Fruit fly (Drosophila melanogaster) whole organism, embryonic: ENCODE data around the gene Gbs-76A.

Experiments
- B-H1 ChIP-seq: fragments of 200-800 bp; sonication (Bioruptor generic); IDR thresholded peaks from 3 replicates; pipeline ENCODE4 v1.3.6; 2022; ENCODE audit warnings: missing biosample characterization, missing genetic modification characterization
- CG10209 ChIP-seq: fragments of 200-800 bp; sonication (Bioruptor generic); optimal IDR thresholded peaks from 3 replicates; lab custom pipeline; 2017; ENCODE audit warnings: missing biosample characterization, mild to moderate bottlenecking, missing genetic modification characterization, missing genetic modification reagents
- CG10462 ChIP-seq: fragments of 200-800 bp; sonication (Bioruptor generic); optimal IDR thresholded peaks from 2 replicates; lab custom pipeline; 2016; ENCODE audit warnings: missing biosample characterization, missing genetic modification characterization
- CG10979 ChIP-seq: fragments of 200-800 bp; sonication (Bioruptor generic); optimal IDR thresholded peaks from 2 replicates; lab custom pipeline; 2018; ENCODE audit warnings: missing biosample characterization, mild to moderate bottlenecking, missing genetic modification characterization, moderate library complexity
- CG11247 ChIP-seq: fragments of 200-800 bp; sonication (Bioruptor generic); IDR thresholded peaks from 2 replicates; pipeline ENCODE4 v1.3.6; 2022; ENCODE audit warnings: missing biosample characterization, missing genetic modification characterization
- CG12219 ChIP-seq: fragments of 200-800 bp; sonication (Bioruptor generic); optimal IDR thresholded peaks from 3 replicates; lab custom pipeline; 2018; ENCODE audit warnings: missing biosample characterization, mild to moderate bottlenecking, missing genetic modification characterization
- CG13424 ChIP-seq: fragments of 200-800 bp; sonication (Bioruptor generic); optimal IDR thresholded peaks from 2 replicates; lab custom pipeline; 2019; ENCODE audit warnings: missing biosample characterization, mild to moderate bottlenecking, missing genetic modification characterization, moderate library complexity
- CG14014 ChIP-seq: fragments of 200-800 bp; sonication (Bioruptor generic); IDR thresholded peaks from 2 replicates; pipeline ENCODE4 v1.3.6; 2022; ENCODE audit warnings: missing biosample characterization, missing genetic modification characterization
- CG15073 ChIP-seq: fragments of 200-800 bp; sonication (Bioruptor generic); optimal IDR thresholded peaks from 2 replicates; lab custom pipeline; 2016; ENCODE audit warnings: missing biosample characterization, missing genetic modification characterization
- CG1647 ChIP-seq: fragments of 200-800 bp; sonication (Bioruptor generic); optimal IDR thresholded peaks from 3 replicates; lab custom pipeline; 2016; ENCODE audit warnings: missing biosample characterization, missing genetic modification characterization
- CG17568 ChIP-seq: fragments of 200-800 bp; sonication (Bioruptor generic); optimal IDR thresholded peaks from 2 replicates; lab custom pipeline; 2018; ENCODE audit warnings: missing biosample characterization, mild to moderate bottlenecking, missing genetic modification characterization, moderate library complexity
- CG18262 ChIP-seq: fragments of 200-800 bp; optimal IDR thresholded peaks from 3 replicates; lab custom pipeline; 2019; ENCODE audit warnings: missing biosample characterization, mild to moderate bottlenecking, missing genetic modification characterization, moderate library complexity
- CG2875 ChIP-seq: fragments of 200-800 bp; sonication (Bioruptor generic); optimal IDR thresholded peaks from 2 replicates; lab custom pipeline; 2017; ENCODE audit warnings: missing biosample characterization, mild to moderate bottlenecking, missing genetic modification characterization, missing genetic modification reagents
- CG30020 ChIP-seq: fragments of 200-800 bp; optimal IDR thresholded peaks from 2 replicates; lab custom pipeline; 2019; ENCODE audit warnings: missing biosample characterization, mild to moderate bottlenecking, missing genetic modification characterization, moderate library complexity
- CG30431 ChIP-seq: fragments of 200-800 bp; sonication (Bioruptor generic); optimal IDR thresholded peaks from 2 replicates; lab custom pipeline; 2017; ENCODE audit warnings: missing biosample characterization, missing genetic modification characterization
- CG3163 ChIP-seq: fragments of 200-800 bp; sonication (Bioruptor generic); optimal IDR thresholded peaks from 3 replicates; lab custom pipeline; 2016; ENCODE audit warnings: missing biosample characterization, missing genetic modification characterization
- CG32772 ChIP-seq: fragments of 200-800 bp; sonication (Bioruptor generic); IDR thresholded peaks from 2 replicates; pipeline ENCODE4 v1.3.6; 2022; ENCODE audit warnings: missing biosample characterization, missing genetic modification characterization
- CG4404 ChIP-seq: fragments of 200-800 bp; sonication (Bioruptor generic); IDR thresholded peaks from 2 replicates; pipeline ENCODE4 v1.3.6; 2022; ENCODE audit warnings: missing biosample characterization, missing genetic modification characterization
- CG4854 ChIP-seq: fragments of 200-800 bp; sonication (Bioruptor generic); optimal IDR thresholded peaks from 2 replicates; lab custom pipeline; 2016; ENCODE audit warnings: missing biosample characterization, missing genetic modification characterization, inconsistent platforms
- CG5180 ChIP-seq: fragments of 200-800 bp; sonication (Bioruptor generic); optimal IDR thresholded peaks from 3 replicates; lab custom pipeline; 2017; ENCODE audit warnings: missing biosample characterization, missing genetic modification characterization, mild to moderate bottlenecking, moderate library complexity, missing genetic modification reagents
- CG7357 ChIP-seq: fragments of 200-800 bp; sonication (Bioruptor generic); IDR thresholded peaks from 3 replicates; pipeline ENCODE4 v1.3.6; 2022; ENCODE audit warnings: missing biosample characterization, missing genetic modification characterization
- CG7556 ChIP-seq: fragments of 200-800 bp; sonication (Bioruptor generic); optimal IDR thresholded peaks from 2 replicates; lab custom pipeline; 2017; ENCODE audit warnings: missing biosample characterization, mild to moderate bottlenecking, missing genetic modification characterization
- CG9609 ChIP-seq: fragments of 200-800 bp; sonication (Bioruptor generic); optimal IDR thresholded peaks from 3 replicates; lab custom pipeline; 2016; ENCODE audit warnings: missing biosample characterization, missing genetic modification characterization
- CG9876 ChIP-seq: fragments of 200-800 bp; sonication (Bioruptor generic); optimal IDR thresholded peaks from 2 replicates; lab custom pipeline; 2016; ENCODE audit warnings: missing biosample characterization, missing genetic modification characterization
- CTCF ChIP-seq: fragments of 200-800 bp; sonication (Bioruptor generic); optimal IDR thresholded peaks from 2 replicates; lab custom pipeline; 2017; ENCODE audit warnings: missing biosample characterization, mild to moderate bottlenecking, missing genetic modification characterization, moderate library complexity
- Dip2 ChIP-seq: fragments of 200-800 bp; sonication (Bioruptor generic); IDR thresholded peaks from 2 replicates; pipeline ENCODE4 v1.3.6; 2022; ENCODE audit warnings: missing biosample characterization, missing genetic modification characterization
- Doc3 ChIP-seq: fragments of 200-800 bp; sonication (Bioruptor generic); IDR thresholded peaks from 3 replicates; pipeline ENCODE4 v1.3.6; 2022; ENCODE audit warnings: missing biosample characterization, missing genetic modification characterization; ENCODE audit not compliant: partially characterized antibody
- E2f2 ChIP-seq: fragments of 200-800 bp; sonication (Bioruptor generic); IDR thresholded peaks from 2 replicates; pipeline ENCODE4 v1.3.6; 2022; ENCODE audit warnings: missing biosample characterization, missing genetic modification characterization
- Hr78 ChIP-seq, 2 experiments: fragments of 200-800 bp in 1 of 2; fragments of >200 bp in 1 of 2; sonication (Bioruptor generic) in 1 of 2; optimal IDR thresholded peaks; 2 replicates each; lab custom pipeline; 2017 to 2019; ENCODE audit warnings: missing biosample characterization in 2 of 2, missing genetic modification characterization in 2 of 2, mild to moderate bottlenecking in 1 of 2, moderate library complexity in 1 of 2
- NK7.1 ChIP-seq: fragments of 200-800 bp; sonication (Bioruptor generic); optimal IDR thresholded peaks from 3 replicates; lab custom pipeline; 2016; ENCODE audit warnings: missing biosample characterization, missing genetic modification characterization
- Opbp ChIP-seq: fragments of 200-800 bp; sonication (Bioruptor generic); IDR thresholded peaks from 3 replicates; pipeline ENCODE4 v1.3.6; 2022; ENCODE audit warnings: missing biosample characterization, missing genetic modification characterization; ENCODE audit not compliant: partially characterized antibody
- Stat92E ChIP-seq, 3 experiments: fragments of >200 bp in 2 of 3; fragments of 200-800 bp in 1 of 3; sonication (Bioruptor generic) in 1 of 3; optimal IDR thresholded peaks; 2 replicates each; lab custom pipeline; 2017 to 2019; ENCODE audit warnings: missing biosample characterization in 3 of 3, missing genetic modification characterization in 3 of 3, mild to moderate bottlenecking in 1 of 3, moderate library complexity in 1 of 3
- ato ChIP-seq: fragments of 200-800 bp; sonication (Bioruptor generic); IDR thresholded peaks from 2 replicates; pipeline ENCODE4 v1.3.6; 2022; ENCODE audit warnings: missing biosample characterization, missing genetic modification characterization; ENCODE audit not compliant: partially characterized antibody
- bowl ChIP-seq: fragments of 200-800 bp; sonication (Bioruptor generic); IDR thresholded peaks from 2 replicates; pipeline ENCODE4 v1.3.6; 2022; ENCODE audit warnings: missing biosample characterization, missing genetic modification characterization
- ci ChIP-seq: fragments of 200-800 bp; sonication (Bioruptor generic); IDR thresholded peaks from 3 replicates; pipeline ENCODE4 v1.3.6; 2022; ENCODE audit warnings: missing biosample characterization, missing genetic modification characterization
- dati ChIP-seq: fragments of 200-800 bp; sonication (Bioruptor generic); IDR thresholded peaks from 2 replicates; pipeline ENCODE4 v1.3.6; 2022; ENCODE audit warnings: missing biosample characterization, missing genetic modification characterization
- ems ChIP-seq: fragments of 200-800 bp; sonication (Bioruptor generic); optimal IDR thresholded peaks from 3 replicates; lab custom pipeline; 2016; ENCODE audit warnings: missing biosample characterization, missing genetic modification characterization
- fd64A ChIP-seq: fragments of 200-800 bp; sonication (Bioruptor generic); optimal IDR thresholded peaks from 3 replicates; lab custom pipeline; 2018; ENCODE audit warnings: missing biosample characterization, mild to moderate bottlenecking, missing genetic modification characterization
- ftz-f1 ChIP-seq: fragments of 200-800 bp; sonication (Bioruptor generic); optimal IDR thresholded peaks from 2 replicates; lab custom pipeline; 2016; ENCODE audit warnings: missing biosample characterization, missing genetic modification characterization
- klu ChIP-seq: fragments of 200-800 bp; sonication (Bioruptor generic); IDR thresholded peaks from 2 replicates; pipeline ENCODE4 v1.3.6; 2022; ENCODE audit warnings: missing biosample characterization, missing genetic modification characterization
- lab ChIP-seq: fragments of 200-800 bp; sonication (Bioruptor generic); optimal IDR thresholded peaks from 3 replicates; lab custom pipeline; 2017; ENCODE audit warnings: missing biosample characterization, missing genetic modification characterization, mild to moderate bottlenecking, moderate library complexity, missing genetic modification reagents
- lmd ChIP-seq: fragments of 200-800 bp; sonication (Bioruptor generic); IDR thresholded peaks from 2 replicates; pipeline ENCODE4 v1.3.6; 2022; ENCODE audit warnings: missing biosample characterization, missing genetic modification characterization
- rib ChIP-seq: fragments of 200-800 bp; sonication (Bioruptor generic); IDR thresholded peaks from 2 replicates; pipeline ENCODE4 v1.3.6; 2022; ENCODE audit warnings: missing biosample characterization, missing genetic modification characterization
- schlank ChIP-seq: fragments of 200-800 bp; sonication (Bioruptor generic); optimal IDR thresholded peaks from 2 replicates; lab custom pipeline; 2018; ENCODE audit warnings: missing biosample characterization, mild to moderate bottlenecking, missing genetic modification characterization
- shn ChIP-seq: fragments of 200-800 bp; sonication (Bioruptor generic); optimal IDR thresholded peaks from 3 replicates; lab custom pipeline; 2016; ENCODE audit warnings: missing biosample characterization, missing genetic modification characterization
- sima ChIP-seq: fragments of 200-800 bp; sonication (Bioruptor generic); optimal IDR thresholded peaks from 2 replicates; lab custom pipeline; 2016; ENCODE audit warnings: missing biosample characterization, missing genetic modification characterization
- slou ChIP-seq: fragments of 200-800 bp; sonication (Bioruptor generic); optimal IDR thresholded peaks from 3 replicates; lab custom pipeline; 2016; ENCODE audit warnings: missing biosample characterization, missing genetic modification characterization
- sna ChIP-seq: fragments of 200-800 bp; sonication (Bioruptor generic); IDR thresholded peaks from 2 replicates; pipeline ENCODE4 v1.3.6; 2022; ENCODE audit warnings: missing biosample characterization, missing genetic modification characterization; ENCODE audit not compliant: partially characterized antibody
- sqz ChIP-seq: fragments of 200-800 bp; sonication (Bioruptor generic); optimal IDR thresholded peaks from 3 replicates; lab custom pipeline; 2018; ENCODE audit warnings: missing biosample characterization, mild to moderate bottlenecking, missing genetic modification characterization
- sr ChIP-seq: fragments of 200-800 bp; sonication (Bioruptor generic); IDR thresholded peaks from 3 replicates; pipeline ENCODE4 v1.3.6; 2022; ENCODE audit warnings: missing biosample characterization, missing genetic modification characterization
- tx ChIP-seq: fragments of 200-800 bp; sonication (Bioruptor generic); optimal IDR thresholded peaks from 2 replicates; lab custom pipeline; 2016; ENCODE audit warnings: missing biosample characterization, missing genetic modification characterization

The Gbs-76A gene

DNA sequence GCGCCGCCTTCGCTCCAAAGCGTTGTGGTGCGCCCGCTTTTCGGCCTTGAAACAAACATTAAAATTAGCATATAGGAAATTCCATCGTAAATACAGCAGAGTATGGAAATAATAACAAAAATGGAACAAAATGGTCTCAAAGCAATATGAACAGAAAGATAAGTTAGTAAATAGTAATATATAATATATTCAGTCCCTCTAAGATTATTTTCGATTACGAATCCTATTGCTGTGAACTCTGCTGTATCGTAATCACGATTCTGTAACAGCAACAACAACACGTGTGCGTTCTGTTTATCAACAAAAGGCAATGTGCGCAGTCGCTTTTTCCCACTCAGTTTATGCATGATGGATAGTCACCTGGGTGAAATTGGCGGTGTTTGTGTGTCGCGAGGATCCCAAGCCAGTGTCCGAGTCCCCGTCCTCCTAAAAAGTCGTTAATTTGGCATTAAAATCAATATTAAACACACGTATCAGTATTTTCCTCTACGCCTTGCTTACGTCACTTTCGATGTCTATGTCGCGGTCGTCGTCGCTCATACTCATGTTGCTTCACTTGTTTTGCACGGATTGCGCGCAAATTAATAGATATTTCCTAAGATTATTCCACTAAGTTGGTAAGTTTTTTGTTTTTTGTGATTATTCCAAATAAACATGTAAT is 29.0 kb downstream of the Gbs-76A start, which contains the start of the genes CG42374 and Mettl5 (continued):
- TF ChIP-seq B-H1 (GFP tag; lab: Robert Waterston, UW) = no peak; the same call in 2 of the 3 replicates
- no peak for TF ChIP-seq CG4404 (GFP tag; lab: Robert Waterston, UW)
- no peak for TF ChIP-seq Hr78 (GFP tag; optimal IDR thresholded peaks at IDR 0.05; lab: Kevin White, UChicago)
- TF ChIP-seq CG3163 = no peak
- TF ChIP-seq ato (GFP tag; lab: Robert Waterston, UW) = no peak
- TF ChIP-seq CG11247 = no peak
- no peak for TF ChIP-seq CG17568 (GFP tag; lab: Kevin White, UChicago)
- no peak for TF ChIP-seq CG9876 (GFP tag; lab: Kevin White, UChicago)
- TF ChIP-seq lmd = peak; percentile 37
- TF ChIP-seq CG10209 (GFP tag; lab: Kevin White, UChicago) = peak; percentile 46
- peak; percentile 14 for TF ChIP-seq ftz-f1 (GFP tag; lab: Kevin White, UChicago)
- no peak for TF ChIP-seq ems (GFP tag; lab: Kevin White, UChicago)
- peak; percentile 26 for TF ChIP-seq CG12219 (GFP tag; lab: Kevin White, UChicago)
- no peak for TF ChIP-seq CG15073 (GFP tag; lab: Kevin White, UChicago)
- TF ChIP-seq E2f2 (GFP tag; lab: Robert Waterston, UW) = peak; percentile 30; the same call in 1 of the 2 replicates
- TF ChIP-seq bowl (GFP tag; lab: Robert Waterston, UW) = no peak
- TF ChIP-seq NK7.1 (GFP tag; lab: Kevin White, UChicago) = no peak
- TF ChIP-seq CG13424 = peak; percentile 9
- no peak for TF ChIP-seq CG30020 (tag; lab: Kevin White, UChicago)
- TF ChIP-seq shn (GFP tag; lab: Kevin White, UChicago) = no peak
- TF ChIP-seq CG2875 = no peak
- TF ChIP-seq lab (GFP tag; lab: Kevin White, UChicago) = peak; percentile 59
- TF ChIP-seq sna = no peak
- TF ChIP-seq klu (GFP tag; lab: Robert Waterston, UW) = no peak
- no peak for TF ChIP-seq sr
- TF ChIP-seq CG30431 = no peak
- TF ChIP-seq schlank (tag; lab: Kevin White, UChicago) = no peak
- no peak for TF ChIP-seq tx
- no peak for TF ChIP-seq CG1647
- TF ChIP-seq ci (GFP tag; lab: Robert Waterston, UW) = no peak
- TF ChIP-seq CG14014 = 0 out of 2 replicates have a peak, but pooled peaks have one; percentile 32
- TF ChIP-seq Dip2 (GFP tag; lab: Robert Waterston, UW) = no peak
- TF ChIP-seq rib = no peak
- peak; percentile 62 for TF ChIP-seq CG7556
- peak; percentile 3 for TF ChIP-seq CG5180 (GFP tag; lab: Kevin White, UChicago)
- no peak for TF ChIP-seq CG4854 (GFP tag; lab: Kevin White, UChicago)
- no peak for TF ChIP-seq CG10462 (GFP tag; lab: Kevin White, UChicago)
- no peak for TF ChIP-seq dati (GFP tag; lab: Robert Waterston, UW)
- TF ChIP-seq CTCF (GFP tag; lab: Kevin White, UChicago) = no peak
- no peak for TF ChIP-seq Doc3
- TF ChIP-seq fd64A (GFP tag; lab: Kevin White, UChicago) = no peak
- TF ChIP-seq CG32772 (GFP tag; lab: Robert Waterston, UW) = no peak
- no peak for TF ChIP-seq Opbp (GFP tag; lab: Robert Waterston, UW)
- no peak for TF ChIP-seq CG9609 (GFP tag; lab: Kevin White, UChicago)
- TF ChIP-seq CG7357 (GFP tag; lab: Robert Waterston, UW) = no peak
- peak; percentile 32 for TF ChIP-seq CG10979
- TF ChIP-seq Stat92E (GFP tag; optimal IDR thresholded peaks at IDR 0.05; lab: Kevin White, UChicago) = no peak
- TF ChIP-seq slou (GFP tag; lab: Kevin White, UChicago) = no peak
- TF ChIP-seq sima (GFP tag; lab: Kevin White, UChicago) = no peak
- TF ChIP-seq CG18262 (tag; lab: Kevin White, UChicago) = peak; percentile 31
- no peak for TF ChIP-seq sqz (GFP tag; lab: Kevin White, UChicago)
